Worm (Caenorhabditis elegans): ENCODE results near the gene CD4.1.

Gene CD4.1

ce11 chrV:5580517-5580916 is 25.8 kb upstream of the CD4.1 start (continued):
- TF ChIP-seq mes-2 (tag; optimal IDR thresholded peaks at IDR 0.05; ENCODE audit: poor library complexity, severe bottlenecking) (peak; percentile 71), nhr-11 (tag; optimal IDR thresholded peaks at IDR 0.05) (peak; percentile 3), nhr-111 (GFP tag; optimal IDR thresholded peaks at IDR 0.05) (no peak), spr-3 (GFP tag; optimal IDR thresholded peaks at IDR 0.05) (no peak), fkh-10 (GFP tag; optimal IDR thresholded peaks at IDR 0.05) (no peak), dpl-1 (GFP tag; optimal IDR thresholded peaks at IDR 0.05) (peak; percentile 43), spr-1 (tag; optimal IDR thresholded peaks at IDR 0.05) (no peak), zfp-3 (GFP tag; conservative IDR thresholded peaks at IDR 0.05) (no peak), nhr-10 (tag; optimal IDR thresholded peaks at IDR 0.05) (no peak), nhr-77 (tag; optimal IDR thresholded peaks at IDR 0.05) (no peak), aha-1 (tag) (peak; percentile 76), T26A8.4 (GFP tag; IDR thresholded peaks at IDR 0.05) (no peak), ZK546.5 (tag; optimal IDR thresholded peaks at IDR 0.05) (no peak), mxl-3 (GFP tag; optimal IDR thresholded peaks at IDR 0.05) (peak; percentile 46)

- no peak for TF ChIP-seq hlh-30 (tag; optimal IDR thresholded peaks at IDR 0.05; ENCODE audit: insufficient read depth)
- TF ChIP-seq hmg-1.1 (GFP tag; IDR thresholded peaks at IDR 0.05), result no peak
- no peak for TF ChIP-seq nhr-77 (tag; optimal IDR thresholded peaks at IDR 0.05)
- no peak for TF ChIP-seq ZK546.5 (tag; optimal IDR thresholded peaks at IDR 0.05)
- TF ChIP-seq ceh-28 (tag; optimal IDR thresholded peaks at IDR 0.05), result no peak
- TF ChIP-seq zfp-2 (tag; optimal IDR thresholded peaks at IDR 0.05), result no peak
- no peak for TF ChIP-seq Y75B8A.6 (GFP tag; IDR thresholded peaks at IDR 0.05)
- no peak for TF ChIP-seq nhr-41 (GFP tag; IDR thresholded peaks at IDR 0.05)
- no peak for TF ChIP-seq F37D6.2 (tag; optimal IDR thresholded peaks at IDR 0.05)
- no peak for TF ChIP-seq F26F4.8 (GFP tag; conservative IDR thresholded peaks at IDR 0.05)
- no peak for TF ChIP-seq vab-7 (GFP tag; IDR thresholded peaks at IDR 0.05)
- no peak for TF ChIP-seq attf-4 (tag; optimal IDR thresholded peaks at IDR 0.05)
- TF ChIP-seq Y5F2A.4 (GFP tag; optimal IDR thresholded peaks at IDR 0.05), result no peak
- no peak for TF ChIP-seq D1046.2 (GFP tag; IDR thresholded peaks at IDR 0.05)
- no peak for TF ChIP-seq Y48G9A.11 (GFP tag; IDR thresholded peaks at IDR 0.05)
These were observed 25.0 kb upstream of the CD4.1 start, which contains the start of gene klc-2 for ce11 chrV:5581312-5581711. Gene klc-2, minus strand, starts transcription at chrV:5581412.

- TF ChIP-seq T20F7.1 (GFP tag; optimal IDR thresholded peaks at IDR 0.05) (no peak), tra-1 (GFP tag; IDR thresholded peaks at IDR 0.05) (no peak), duxl-1 (tag; optimal IDR thresholded peaks at IDR 0.05; ENCODE audit: poor library complexity) (peak; percentile 7), rbr-2 (tag; optimal IDR thresholded peaks at IDR 0.05) (peak; percentile 10), ZK337.2 (GFP tag; IDR thresholded peaks at IDR 0.05) (no peak), egl-43 (GFP tag; IDR thresholded peaks at IDR 0.05) (0 out of 2 replicates have a peak, but pooled peaks have one; percentile 38), madf-9 (GFP tag; conservative IDR thresholded peaks at IDR 0.05) (0 out of 2 replicates have a peak, but pooled peaks have one; percentile 28), R02D3.7 (tag; optimal IDR thresholded peaks at IDR 0.05) (no peak), unc-39 (tag; optimal IDR thresholded peaks at IDR 0.05) (no peak), nhr-48 (tag; optimal IDR thresholded peaks at IDR 0.05) (peak; percentile 12), hmg-1.1 (GFP tag; IDR thresholded peaks at IDR 0.05) (no peak), daf-8 (GFP tag; IDR thresholded peaks at IDR 0.05) (no peak), ceh-44 (GFP tag; IDR thresholded peaks at IDR 0.05) (no peak), F37D6.2 (tag; optimal IDR thresholded peaks at IDR 0.05) (no peak), ceh-62 (tag; optimal IDR thresholded peaks at IDR 0.05) (no peak), lsy-2 (tag; optimal IDR thresholded peaks at IDR 0.05) (peak in 1 of 2 experiments; percentile 19), tag-97 (GFP tag; IDR thresholded peaks at IDR 0.05) (no peak), lim-7 (GFP tag; IDR thresholded peaks at IDR 0.05) (no peak), lin-13 (GFP tag; optimal IDR thresholded peaks at IDR 0.05) (no peak), fos-1 (tag; optimal IDR thresholded peaks at IDR 0.05) (no peak)
These were observed 24.0 kb upstream of the CD4.1 start for ce11 chrV:5582308-5582707.

All from whole organism, L4 larva.